Fruit fly (Drosophila melanogaster): ENCODE data around the gene toe.

The toe gene

DNA sequence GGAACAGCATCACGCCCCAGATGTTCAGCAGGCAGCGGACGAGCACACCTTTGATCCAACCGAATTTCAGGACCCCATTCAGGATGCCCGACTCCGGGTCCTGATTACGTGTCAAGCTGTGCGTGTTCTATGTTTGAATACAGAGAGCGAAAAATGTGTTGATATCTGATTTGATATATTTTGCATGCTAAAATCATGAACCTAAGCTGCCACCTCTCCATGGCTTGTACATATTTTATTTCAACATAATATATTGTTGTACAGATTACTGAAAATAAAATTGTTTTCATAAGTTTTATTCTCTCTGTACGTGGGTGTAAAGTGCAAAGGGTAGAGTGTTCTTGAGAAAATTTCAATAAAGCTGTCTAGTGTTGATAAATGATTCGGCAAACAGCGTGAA, 58.0 kb downstream of the toe start:
- TF ChIP-seq lola (GFP tag; optimal IDR thresholded peaks at IDR 0.05) = no peak
- no peak for TF ChIP-seq br (GFP tag; optimal IDR thresholded peaks at IDR 0.05)

Data from whole organism, wandering third instar larva.